Worm (Caenorhabditis elegans) whole organism, L3 larva: ENCODE measurements around the gene seb-3.

Experiments
- ama-1 ChIP-seq: fragments of 150-350 bp; optimal IDR thresholded peaks from 2 replicates; lab custom pipeline; 2018
- ceh-16 ChIP-seq: sonication (generic microtip); optimal IDR thresholded peaks from 2 replicates; lab custom pipeline; 2017; ENCODE audit warnings: missing biosample characterization, missing genetic modification characterization
- ceh-28 ChIP-seq: fragments of 150-350 bp; optimal IDR thresholded peaks from 2 replicates; lab custom pipeline; 2014; ENCODE audit warnings: missing biosample characterization, missing genetic modification reagents, missing genetic modification characterization
- fkh-10 ChIP-seq: sonication (generic microtip); optimal IDR thresholded peaks from 2 replicates; lab custom pipeline; 2017; ENCODE audit warnings: missing biosample characterization, missing genetic modification reagents, missing genetic modification characterization
- lin-39 ChIP-seq: fragments of 150-350 bp; optimal IDR thresholded peaks from 2 replicates; lab custom pipeline; 2018; ENCODE audit warnings: missing biosample characterization, missing genetic modification reagents, missing genetic modification characterization
- nhr-28 ChIP-seq: fragments of 150-350 bp; optimal IDR thresholded peaks from 2 replicates; lab custom pipeline; 2014; ENCODE audit warnings: missing biosample characterization, missing genetic modification characterization
- skn-1 ChIP-seq: fragments of 150-350 bp; optimal IDR thresholded peaks from 2 replicates; lab custom pipeline; 2014; ENCODE audit warnings: missing biosample characterization, missing genetic modification characterization

DNA sequence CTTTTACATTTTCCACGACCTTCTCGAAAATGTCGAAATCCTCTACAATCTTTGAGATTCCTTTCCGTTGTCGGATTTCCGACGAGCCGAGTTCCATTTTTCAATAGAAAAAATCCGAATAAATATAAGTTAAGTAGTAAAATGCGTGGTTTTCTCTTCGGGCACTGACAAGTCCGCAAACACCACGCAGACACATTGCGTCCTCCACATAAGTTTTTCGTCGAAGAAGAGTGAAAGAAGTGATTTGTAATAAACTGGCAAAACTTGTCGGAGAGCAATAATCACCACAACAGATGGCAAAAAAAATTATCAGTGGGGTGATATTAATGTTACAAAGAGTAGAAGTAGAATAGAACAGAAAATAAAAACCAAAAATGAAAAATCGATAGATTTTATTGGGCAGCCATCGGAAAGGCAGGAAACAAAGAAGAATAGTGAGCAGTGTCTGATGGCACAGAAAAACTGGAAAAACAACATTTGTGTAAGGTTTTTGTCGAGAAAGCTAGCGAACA is 19.2 kb upstream of the seb-3 start, which contains the start of gene ergi-2:
- TF ChIP-seq nhr-28 (tag; lab: Kevin White, UChicago), result no peak
- TF ChIP-seq skn-1, result no peak
- no peak for TF ChIP-seq fkh-10 (GFP tag; lab: Kevin White, UChicago)
- no peak for TF ChIP-seq ceh-16 (tag; lab: Kevin White, UChicago)
- no peak for TF ChIP-seq lin-39
- TF ChIP-seq ceh-28 (tag; lab: Kevin White, UChicago), result no peak
- TF ChIP-seq ama-1 (lab: Kevin White, UChicago), result no peak
